Fruit fly (Drosophila melanogaster) whole organism, embryonic: Measurements from ENCODE around the gene IntS4.

Experiments
- Aef1 ChIP-seq: fragments of 200-800 bp; sonication (Bioruptor generic); IDR thresholded peaks from 3 replicates; pipeline ENCODE4 v1.3.6; 2022; ENCODE audit warnings: missing biosample characterization, missing genetic modification characterization
- Asciz ChIP-seq: fragments of 200-800 bp; sonication (Bioruptor generic); optimal IDR thresholded peaks from 2 replicates; lab custom pipeline; 2017; ENCODE audit warnings: missing biosample characterization, mild to moderate bottlenecking, missing genetic modification characterization, missing genetic modification reagents
- Bgb ChIP-seq: fragments of 200-800 bp; sonication (Bioruptor generic); IDR thresholded peaks from 2 replicates; pipeline ENCODE4 v1.3.6; 2022; ENCODE audit warnings: missing biosample characterization, missing genetic modification characterization; ENCODE audit not compliant: partially characterized antibody
- CG10274 ChIP-seq: fragments of 200-800 bp; sonication (Bioruptor generic); optimal IDR thresholded peaks from 3 replicates; lab custom pipeline; 2017; ENCODE audit warnings: missing biosample characterization, mild to moderate bottlenecking, missing genetic modification characterization
- CG10565 ChIP-seq: fragments of 200-800 bp; sonication (Bioruptor generic); optimal IDR thresholded peaks from 3 replicates; lab custom pipeline; 2016; ENCODE audit warnings: missing biosample characterization, mild to moderate bottlenecking, missing genetic modification characterization
- CG12071 ChIP-seq: fragments of 200-800 bp; sonication (Bioruptor generic); optimal IDR thresholded peaks from 3 replicates; lab custom pipeline; 2018; ENCODE audit warnings: missing biosample characterization, mild to moderate bottlenecking, missing genetic modification characterization
- CG12219 ChIP-seq: fragments of 200-800 bp; sonication (Bioruptor generic); optimal IDR thresholded peaks from 3 replicates; lab custom pipeline; 2018; ENCODE audit warnings: missing biosample characterization, mild to moderate bottlenecking, missing genetic modification characterization
- CG12744 ChIP-seq: fragments of 200-800 bp; sonication (Bioruptor generic); optimal IDR thresholded peaks from 2 replicates; lab custom pipeline; 2016; ENCODE audit warnings: missing biosample characterization, missing genetic modification characterization
- CG15011 ChIP-seq: fragments of 200-800 bp; sonication (Bioruptor generic); optimal IDR thresholded peaks from 3 replicates; lab custom pipeline; 2018; ENCODE audit warnings: missing biosample characterization, mild to moderate bottlenecking, missing genetic modification characterization
- CG1832 ChIP-seq: fragments of 200-800 bp; sonication (Bioruptor generic); optimal IDR thresholded peaks from 2 replicates; lab custom pipeline; 2017; ENCODE audit warnings: missing biosample characterization, mild to moderate bottlenecking, missing genetic modification characterization, inconsistent platforms
- CG18599 ChIP-seq: fragments of 200-800 bp; sonication (Bioruptor generic); optimal IDR thresholded peaks from 3 replicates; lab custom pipeline; 2017; ENCODE audit warnings: missing biosample characterization, missing genetic modification characterization, mild to moderate bottlenecking, moderate library complexity, missing genetic modification reagents
- CG2199 ChIP-seq: fragments of 200-800 bp; sonication (Bioruptor generic); IDR thresholded peaks from 3 replicates; pipeline ENCODE4 v1.3.6; 2022; ENCODE audit warnings: missing biosample characterization, missing genetic modification characterization
- CG2678 ChIP-seq: fragments of 200-800 bp; sonication (Bioruptor generic); optimal IDR thresholded peaks from 3 replicates; lab custom pipeline; 2019; ENCODE audit warnings: missing biosample characterization, mild to moderate bottlenecking, missing genetic modification characterization, moderate library complexity
- CG2712 ChIP-seq: fragments of 200-800 bp; optimal IDR thresholded peaks from 3 replicates; lab custom pipeline; 2019; ENCODE audit warnings: missing biosample characterization, mild to moderate bottlenecking, missing genetic modification characterization, moderate library complexity
- CG32767 ChIP-seq: fragments of 200-800 bp; sonication (Bioruptor generic); IDR thresholded peaks from 2 replicates; pipeline ENCODE4 v1.3.6; 2022; ENCODE audit warnings: missing biosample characterization, missing genetic modification characterization
- CG34376 ChIP-seq: fragments of 200-800 bp; sonication (Bioruptor generic); optimal IDR thresholded peaks from 2 replicates; lab custom pipeline; 2018; ENCODE audit warnings: missing biosample characterization, mild to moderate bottlenecking, missing genetic modification characterization
- CG4424 ChIP-seq: fragments of 200-800 bp; sonication (Bioruptor generic); optimal IDR thresholded peaks from 3 replicates; lab custom pipeline; 2016; ENCODE audit warnings: missing biosample characterization, missing genetic modification characterization
- CG5245 ChIP-seq: fragments of 200-800 bp; sonication (Bioruptor generic); optimal IDR thresholded peaks from 3 replicates; lab custom pipeline; 2016; ENCODE audit warnings: missing biosample characterization, missing genetic modification characterization
- CG7357 ChIP-seq: fragments of 200-800 bp; sonication (Bioruptor generic); IDR thresholded peaks from 3 replicates; pipeline ENCODE4 v1.3.6; 2022; ENCODE audit warnings: missing biosample characterization, missing genetic modification characterization
- CG7786 ChIP-seq: fragments of 200-800 bp; sonication (Bioruptor generic); optimal IDR thresholded peaks from 2 replicates; lab custom pipeline; 2016; ENCODE audit warnings: missing biosample characterization, missing genetic modification characterization
- CG8478 ChIP-seq: fragments of >200 bp; optimal IDR thresholded peaks from 2 replicates; lab custom pipeline; 2018
- CG8765 ChIP-seq: fragments of 200-800 bp; sonication (Bioruptor generic); IDR thresholded peaks from 2 replicates; pipeline ENCODE4 v1.3.6; 2022; ENCODE audit warnings: missing biosample characterization, missing genetic modification characterization
- CG9876 ChIP-seq: fragments of 200-800 bp; sonication (Bioruptor generic); optimal IDR thresholded peaks from 2 replicates; lab custom pipeline; 2016; ENCODE audit warnings: missing biosample characterization, missing genetic modification characterization
- Dll ChIP-seq: fragments of 200-800 bp; sonication (Bioruptor generic); IDR thresholded peaks from 4 replicates; pipeline ENCODE4 v1.3.6; 2022; ENCODE audit warnings: missing biosample characterization, missing genetic modification characterization; ENCODE audit not compliant: partially characterized antibody
- ERR ChIP-seq: fragments of 200-800 bp; sonication (Bioruptor generic); optimal IDR thresholded peaks from 2 replicates; lab custom pipeline; 2016; ENCODE audit warnings: missing biosample characterization, missing genetic modification characterization
- H2.0 ChIP-seq: fragments of 200-800 bp; sonication (Bioruptor generic); IDR thresholded peaks from 2 replicates; pipeline ENCODE4 v1.3.6; 2022; ENCODE audit warnings: missing biosample characterization, missing genetic modification characterization
- HLH54F ChIP-seq: fragments of 200-800 bp; sonication (Bioruptor generic); optimal IDR thresholded peaks from 3 replicates; lab custom pipeline; 2016; ENCODE audit warnings: missing biosample characterization, missing genetic modification characterization
- Hmr ChIP-seq: fragments of 200-800 bp; sonication (Bioruptor generic); optimal IDR thresholded peaks from 3 replicates; lab custom pipeline; 2017; ENCODE audit warnings: mild to moderate bottlenecking, missing biosample characterization, missing genetic modification reagents, missing genetic modification characterization
- Hmx ChIP-seq: fragments of 200-800 bp; sonication (Bioruptor generic); optimal IDR thresholded peaks from 2 replicates; lab custom pipeline; 2016; ENCODE audit warnings: missing biosample characterization, missing genetic modification characterization
- MESR4 ChIP-seq: fragments of 200-800 bp; sonication (Bioruptor generic); optimal IDR thresholded peaks from 2 replicates; lab custom pipeline; 2018; ENCODE audit warnings: missing biosample characterization, mild to moderate bottlenecking, missing genetic modification characterization, moderate library complexity
- Meics ChIP-seq: fragments of 200-800 bp; sonication (Bioruptor generic); optimal IDR thresholded peaks from 2 replicates; lab custom pipeline; 2017; ENCODE audit warnings: missing biosample characterization, mild to moderate bottlenecking, missing genetic modification characterization
- Oaz ChIP-seq: fragments of 200-800 bp; sonication (Bioruptor generic); IDR thresholded peaks from 2 replicates; pipeline ENCODE4 v1.3.6; 2022; ENCODE audit warnings: missing biosample characterization, missing genetic modification characterization
- Ravus ChIP-seq: fragments of 200-800 bp; sonication (Bioruptor generic); IDR thresholded peaks from 2 replicates; pipeline ENCODE4 v1.3.6; 2022; ENCODE audit warnings: missing biosample characterization, missing genetic modification characterization
- Sry-β ChIP-seq: fragments of 200-800 bp; sonication (Bioruptor generic); optimal IDR thresholded peaks from 2 replicates; lab custom pipeline; 2018; ENCODE audit warnings: missing biosample characterization, mild to moderate bottlenecking, missing genetic modification characterization, moderate library complexity
- da ChIP-seq: fragments of 200-800 bp; sonication (Bioruptor generic); optimal IDR thresholded peaks from 2 replicates; lab custom pipeline; 2016; ENCODE audit warnings: missing biosample characterization, missing genetic modification characterization
- esg ChIP-seq: fragments of 200-800 bp; sonication (Bioruptor generic); conservative IDR thresholded peaks from 2 replicates; pipeline ENCODE4 v1.3.6; 2022; ENCODE audit warnings: missing biosample characterization, missing genetic modification characterization
- gfzf ChIP-seq: fragments of 200-800 bp; sonication (Bioruptor generic); optimal IDR thresholded peaks from 2 replicates; lab custom pipeline; 2016; ENCODE audit warnings: missing biosample characterization, mild to moderate bottlenecking, missing genetic modification characterization, moderate library complexity
- jumu ChIP-seq: fragments of 200-800 bp; sonication (Bioruptor generic); optimal IDR thresholded peaks from 3 replicates; lab custom pipeline; 2016; ENCODE audit warnings: missing biosample characterization, missing genetic modification characterization
- ken ChIP-seq: fragments of 200-800 bp; sonication (Bioruptor generic); IDR thresholded peaks from 3 replicates; pipeline ENCODE4 v1.3.6; 2022; ENCODE audit warnings: missing biosample characterization, missing genetic modification characterization
- klu ChIP-seq: fragments of 200-800 bp; sonication (Bioruptor generic); IDR thresholded peaks from 2 replicates; pipeline ENCODE4 v1.3.6; 2022; ENCODE audit warnings: missing biosample characterization, missing genetic modification characterization
- nerfin-1 ChIP-seq: fragments of 200-800 bp; sonication (Bioruptor generic); optimal IDR thresholded peaks from 3 replicates; lab custom pipeline; 2019; ENCODE audit warnings: missing biosample characterization, mild to moderate bottlenecking, missing genetic modification characterization, moderate library complexity
- prd ChIP-seq, 3 experiments: fragments of >200 bp in 2 of 3; fragments of 200-800 bp in 1 of 3; sonication (Bioruptor generic) in 1 of 3; optimal IDR thresholded peaks in 2 of 3; IDR thresholded peaks in 1 of 3; 2 replicates in 2 of 3; 3 replicates in 1 of 3; pipeline versions ENCODE4 v1.3.6 to Lab custom; 2017 to 2022; ENCODE audit warnings: missing biosample characterization in 1 of 3, missing genetic modification characterization in 1 of 3
- pros ChIP-seq: fragments of 200-800 bp; sonication (Bioruptor generic); optimal IDR thresholded peaks from 3 replicates; lab custom pipeline; 2019; ENCODE audit warnings: missing biosample characterization, mild to moderate bottlenecking, missing genetic modification characterization, moderate library complexity
- pum ChIP-seq: fragments of 200-800 bp; sonication (Bioruptor generic); optimal IDR thresholded peaks from 2 replicates; lab custom pipeline; 2016; ENCODE audit warnings: missing biosample characterization, missing genetic modification characterization
- row ChIP-seq: fragments of 200-800 bp; sonication (Bioruptor generic); IDR thresholded peaks from 3 replicates; pipeline ENCODE4 v1.3.6; 2022; ENCODE audit warnings: missing biosample characterization, missing genetic modification characterization
- sens-2 ChIP-seq: fragments of 200-800 bp; sonication (Bioruptor generic); IDR thresholded peaks from 2 replicates; pipeline ENCODE4 v1.3.6; 2022; ENCODE audit warnings: missing biosample characterization, missing genetic modification characterization
- sr ChIP-seq: fragments of 200-800 bp; sonication (Bioruptor generic); IDR thresholded peaks from 3 replicates; pipeline ENCODE4 v1.3.6; 2022; ENCODE audit warnings: missing biosample characterization, missing genetic modification characterization
- sug ChIP-seq: fragments of 200-800 bp; optimal IDR thresholded peaks from 2 replicates; lab custom pipeline; 2019; ENCODE audit warnings: missing biosample characterization, mild to moderate bottlenecking, missing genetic modification characterization, moderate library complexity
- tap ChIP-seq: fragments of 200-800 bp; optimal IDR thresholded peaks from 3 replicates; lab custom pipeline; 2019; ENCODE audit warnings: missing biosample characterization, mild to moderate bottlenecking, missing genetic modification characterization, moderate library complexity
- tll ChIP-seq, 2 experiments: fragments of 200-800 bp in 1 of 2; fragments of >200 bp in 1 of 2; sonication (Bioruptor generic) in 1 of 2; optimal IDR thresholded peaks; 2 replicates each; lab custom pipeline; 2017 to 2019; ENCODE audit warnings: missing biosample characterization in 2 of 2, missing genetic modification characterization in 2 of 2, mild to moderate bottlenecking in 1 of 2, moderate library complexity in 1 of 2
- unc-4 ChIP-seq: fragments of 200-800 bp; sonication (Bioruptor generic); IDR thresholded peaks from 2 replicates; pipeline ENCODE4 v1.3.6; 2022; ENCODE audit warnings: missing biosample characterization, missing genetic modification characterization; ENCODE audit not compliant: partially characterized antibody
- zfh1 ChIP-seq: fragments of 200-800 bp; sonication (Bioruptor generic); IDR thresholded peaks from 3 replicates; pipeline ENCODE4 v1.3.6; 2022; ENCODE audit warnings: missing biosample characterization, missing genetic modification characterization

IntS4 gene

dm6 chrX:8606206-8606605 lies 47.6 kb upstream of the IntS4 start, which contains the start of gene Caf1-180 (continued):
- TF ChIP-seq Asciz (GFP tag; lab: Kevin White, UChicago) (no peak), CG9876 (GFP tag; lab: Kevin White, UChicago) (peak; percentile 18), CG32767 (no peak), klu (GFP tag; lab: Robert Waterston, UW) (no peak), CG18599 (GFP tag; lab: Kevin White, UChicago) (no peak), CG2199 (GFP tag; lab: Robert Waterston, UW) (no peak), CG4424 (no peak), nerfin-1 (tag; lab: Kevin White, UChicago) (no peak), Oaz (GFP tag; lab: Robert Waterston, UW) (no peak), unc-4 (GFP tag; lab: Robert Waterston, UW) (peak; percentile 75), ken (no peak), CG2678 (tag; lab: Kevin White, UChicago) (no peak), CG15011 (GFP tag; lab: Kevin White, UChicago) (no peak), CG12071 (GFP tag; lab: Kevin White, UChicago) (no peak), Dll (GFP tag; lab: Robert Waterston, UW) (peak; percentile 82), CG10274 (GFP tag; lab: Kevin White, UChicago) (no peak), CG34376 (GFP tag; lab: Kevin White, UChicago) (no peak), sens-2 (GFP tag; lab: Robert Waterston, UW) (no peak), H2.0 (GFP tag; lab: Robert Waterston, UW) (no peak), sug (tag; lab: Kevin White, UChicago) (no peak), Hmr (no peak), CG2712 (tag; lab: Kevin White, UChicago) (peak; percentile 47), CG8765 (GFP tag; lab: Robert Waterston, UW) (no peak), da (GFP tag; lab: Kevin White, UChicago) (no peak), Hmx (GFP tag; lab: Kevin White, UChicago) (no peak), MESR4 (GFP tag; lab: Kevin White, UChicago) (peak; percentile 26), pros (GFP tag; lab: Kevin White, UChicago) (peak; percentile 92), esg (GFP tag; lab: Robert Waterston, UW) (no peak), ERR (no peak), Bgb (peak; percentile 87), CG7786 (GFP tag; lab: Kevin White, UChicago) (peak; percentile 47), sr (GFP tag; lab: Robert Waterston, UW) (no peak), jumu (GFP tag; lab: Kevin White, UChicago) (peak; percentile 36), row (GFP tag; lab: Robert Waterston, UW) (peak; percentile 36; the same call in 2 of the 3 replicates), CG1832 (GFP tag; lab: Kevin White, UChicago) (no peak), prd (optimal IDR thresholded peaks at IDR 0.05; lab: Kevin White, UChicago) (no peak), prd (GFP tag; IDR thresholded peaks at IDR 0.05; lab: Robert Waterston, UW) (no peak), CG10565 (GFP tag; lab: Kevin White, UChicago) (no peak), Meics (GFP tag; lab: Kevin White, UChicago) (no peak), zfh1 (GFP tag; lab: Robert Waterston, UW) (no peak), CG5245 (GFP tag; lab: Kevin White, UChicago) (no peak), gfzf (GFP tag; lab: Kevin White, UChicago) (peak; percentile 52), Aef1 (GFP tag; lab: Robert Waterston, UW) (no peak), CG12219 (GFP tag; lab: Kevin White, UChicago) (no peak), pum (no peak), tll (GFP tag; optimal IDR thresholded peaks at IDR 0.05; lab: Kevin White, UChicago) (no peak), tap (no peak), Sry-β (GFP tag; lab: Kevin White, UChicago) (no peak), HLH54F (peak; percentile 29), CG12744 (no peak), CG8478 (no peak), Ravus (GFP tag; lab: Robert Waterston, UW) (no peak), CG7357 (no peak)
